Worm (Caenorhabditis elegans): Measurements from ENCODE around the gene F59B2.3.

Gene F59B2.3

ce11 chrIII:9002545-9002944 is 3.0 kb upstream of the F59B2.3 start, which contains the start of the genes F59B2.15 and zif-1:
F59B2.15 (minus strand) TSS chrIII:9002645.
zif-1 (plus strand) TSS chrIII:9002779.
- TF ChIP-seq hlh-17 (GFP tag; optimal IDR thresholded peaks at IDR 0.05; ENCODE audit: borderline replicate concordance) (no peak), ceh-88 (GFP tag; IDR thresholded peaks at IDR 0.05) (no peak), alr-1 (tag; optimal IDR thresholded peaks at IDR 0.05; ENCODE audit: borderline replicate concordance) (no peak), hlh-4 (tag; optimal IDR thresholded peaks at IDR 0.05) (no peak), pag-3 (tag; optimal IDR thresholded peaks at IDR 0.05; ENCODE audit: borderline replicate concordance, insufficient read depth) (no peak), fkh-4 (tag; optimal IDR thresholded peaks at IDR 0.05; ENCODE audit: borderline replicate concordance) (no peak), ceh-8 (GFP tag; optimal IDR thresholded peaks at IDR 0.05) (no peak), nhr-47 (tag; optimal IDR thresholded peaks at IDR 0.05) (no peak), rnt-1 (tag; optimal IDR thresholded peaks at IDR 0.05) (no peak), fkh-8 (tag; optimal IDR thresholded peaks at IDR 0.05) (no peak), vab-15 (tag; optimal IDR thresholded peaks at IDR 0.05) (no peak), egl-13 (tag; optimal IDR thresholded peaks at IDR 0.05) (no peak), dsc-1 (tag; optimal IDR thresholded peaks at IDR 0.05) (no peak), ces-1 (GFP tag; optimal IDR thresholded peaks at IDR 0.05) (no peak), nhr-77 (tag; optimal IDR thresholded peaks at IDR 0.05) (no peak), ceh-90 (tag; optimal IDR thresholded peaks at IDR 0.05) (no peak)

DNA sequence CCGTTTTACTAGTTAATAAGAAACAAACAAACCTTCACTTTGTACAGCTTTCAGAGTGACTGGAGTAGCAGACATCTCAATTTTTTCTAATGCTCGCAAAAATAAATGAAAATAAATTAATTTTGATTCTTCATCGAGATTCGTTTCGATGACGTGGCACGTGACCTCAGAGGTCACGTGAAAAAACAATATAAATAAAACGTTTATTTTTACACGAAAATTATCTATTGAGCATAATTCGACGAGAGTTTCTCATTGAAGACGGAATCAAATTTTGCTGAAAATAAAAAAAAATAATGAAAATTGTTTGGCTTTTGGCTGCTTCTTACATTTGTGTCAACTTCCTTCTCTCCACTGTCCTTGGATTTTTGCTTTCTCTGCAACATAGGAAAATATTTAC is 2.3 kb upstream of the F59B2.3 start, which contains the start of gene rpn-6.2:
rpn-6.2 (minus strand) TSS at position 101 of the 400 bp plus-strand sequence.
- TF ChIP-seq efl-1 (optimal IDR thresholded peaks at IDR 0.05) (no peak), efl-1 (GFP tag; optimal IDR thresholded peaks at IDR 0.05 in 1 of 2) (peak in 1 of 2 experiments; percentile 39), nhr-85 (tag) (peak; percentile 48), unc-86 (tag; optimal IDR thresholded peaks at IDR 0.05) (no peak), mdl-1 (tag; optimal IDR thresholded peaks at IDR 0.05) (no peak), nhr-84 (tag; optimal IDR thresholded peaks at IDR 0.05) (no peak)

- no peak for TF ChIP-seq jun-1 (tag; optimal IDR thresholded peaks at IDR 0.05)
- TF ChIP-seq dpl-1 (GFP tag; optimal IDR thresholded peaks at IDR 0.05), result peak in 1 of 3 experiments; percentile 6
- TF ChIP-seq nhr-47 (tag; optimal IDR thresholded peaks at IDR 0.05), result no peak
- TF ChIP-seq egl-27 (tag; optimal IDR thresholded peaks at IDR 0.05), result no peak
- no peak for TF ChIP-seq egl-13 (tag; optimal IDR thresholded peaks at IDR 0.05)
These were observed 1.9 kb upstream of the F59B2.3 start for ce11 chrIII:9001491-9001890.

DNA sequence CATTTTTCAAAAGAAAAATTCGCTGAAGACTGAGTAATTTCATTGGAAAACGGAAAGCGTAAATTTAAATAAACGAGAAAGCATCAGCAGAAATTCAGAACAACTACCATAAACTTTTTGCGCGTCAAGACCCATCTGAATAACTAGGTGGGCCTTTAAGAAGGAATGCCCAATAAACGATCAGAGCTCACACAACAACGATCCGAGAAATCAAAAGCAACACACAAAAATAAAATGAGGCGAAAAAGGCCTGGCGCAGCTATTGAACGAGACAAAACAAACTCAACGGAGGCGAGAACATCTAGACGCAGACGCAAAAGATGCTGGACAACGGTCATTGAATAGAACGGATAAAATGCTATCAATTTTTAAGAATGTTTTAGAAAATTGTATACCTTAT is 682 bp downstream of the F59B2.3 start:
- TF ChIP-seq tlp-1 (tag; optimal IDR thresholded peaks at IDR 0.05) (no peak), efl-1 (optimal IDR thresholded peaks at IDR 0.05) (no peak), efl-1 (GFP tag; optimal IDR thresholded peaks at IDR 0.05 in 1 of 2) (peak in 1 of 2 experiments; percentile 51)

ce11 chrIII:8997821-8998220 is 1.7 kb downstream of the F59B2.3 start:
- TF ChIP-seq ceh-88 (GFP tag; IDR thresholded peaks at IDR 0.05), result no peak
- peak; percentile 54 for TF ChIP-seq elt-2 (tag; optimal IDR thresholded peaks at IDR 0.05)

DNA sequence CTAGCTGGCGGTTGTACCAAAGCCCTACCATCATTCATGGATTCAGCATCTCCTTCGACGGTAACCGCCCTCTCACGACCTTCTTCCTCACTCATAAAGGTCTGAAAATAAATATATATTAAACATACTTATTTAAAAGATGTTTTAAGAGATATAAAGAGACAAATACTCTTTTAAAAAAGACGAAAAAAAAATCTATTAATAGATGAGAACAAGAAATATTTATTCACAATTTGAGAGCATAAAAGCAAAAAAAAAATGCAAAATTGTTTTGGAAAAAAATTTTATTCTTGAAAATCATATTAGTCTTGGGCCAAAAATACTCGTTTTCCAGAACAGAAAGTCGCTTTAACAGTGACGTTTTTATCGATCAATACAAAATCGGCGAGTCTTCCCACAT is 2.9 kb downstream of the F59B2.3 start, which contains the start of gene skat-1:
skat-1 (minus strand) TSS at position 101 of the 400 bp plus-strand sequence.
- no peak for TF ChIP-seq nhr-19 (GFP tag; conservative IDR thresholded peaks at IDR 0.05)
- TF ChIP-seq nhr-84 (tag; optimal IDR thresholded peaks at IDR 0.05), result no peak
- no peak for TF ChIP-seq isw-1 (GFP tag; IDR thresholded peaks at IDR 0.05)
- no peak for TF ChIP-seq unc-62 (GFP tag; optimal IDR thresholded peaks at IDR 0.05)
- no peak for TF ChIP-seq C34B4.2 (tag; optimal IDR thresholded peaks at IDR 0.05)
- TF ChIP-seq lin-35 (GFP tag; optimal IDR thresholded peaks at IDR 0.05), result no peak
